Worm (Caenorhabditis elegans) whole organism, young adult: ENCODE data around the gene abu-13.

Experiments used
- F23B12.7 ChIP-seq: sonication (generic microtip); optimal IDR thresholded peaks from 2 replicates; lab custom pipeline; 2017; ENCODE audit warnings: missing genetic modification characterization, mild to moderate bottlenecking, missing compliant biosample characterization, antibody characterized with exemption, moderate library complexity; ENCODE audit not compliant: insufficient read depth
- F52B5.7 ChIP-seq: sonication (generic microtip); optimal IDR thresholded peaks from 2 replicates; lab custom pipeline; 2016; ENCODE audit warnings: mild to moderate bottlenecking, missing genetic modification characterization, missing compliant biosample characterization
- ZK185.1 ChIP-seq: sonication (generic microtip); optimal IDR thresholded peaks from 2 replicates; lab custom pipeline; 2016; ENCODE audit warnings: mild to moderate bottlenecking, missing genetic modification characterization, missing compliant biosample characterization; ENCODE audit not compliant: poor library complexity, severe bottlenecking
- ama-1 ChIP-seq, 3 experiments: fragments of 150-350 bp in 1 of 3; sonication (generic microtip) in 2 of 3; optimal IDR thresholded peaks; 2 replicates each; lab custom pipeline; 2014 to 2018; ENCODE audit warnings: missing biosample characterization in 2 of 3, missing genetic modification characterization in 2 of 3, missing genetic modification reagents in 2 of 3
- aptf-3 ChIP-seq: fragments of 200-800 bp; sonication (Bioruptor generic); IDR thresholded peaks from 2 replicates; pipeline ENCODE4 v1.3.6; 2022; ENCODE audit warnings: missing genetic modification characterization, missing compliant biosample characterization
- bed-2 ChIP-seq: fragments of 200-800 bp; sonication (Bioruptor generic); IDR thresholded peaks from 2 replicates; pipeline ENCODE4 v1.3.6; 2022; ENCODE audit warnings: missing genetic modification reagents, missing genetic modification characterization, missing compliant biosample characterization
- ceh-40 ChIP-seq: fragments of 200-800 bp; sonication (Bioruptor generic); IDR thresholded peaks from 2 replicates; pipeline ENCODE4 v1.3.6; 2022; ENCODE audit warnings: missing genetic modification characterization, missing compliant biosample characterization
- dox-1 ChIP-seq: fragments of 200-800 bp; sonication (Bioruptor generic); IDR thresholded peaks from 2 replicates; pipeline ENCODE4 v1.3.6; 2022; ENCODE audit warnings: missing genetic modification reagents, missing genetic modification characterization, missing compliant biosample characterization
- egl-44 ChIP-seq: fragments of 200-800 bp; sonication (Bioruptor generic); IDR thresholded peaks from 2 replicates; pipeline ENCODE4 v1.3.6; 2022; ENCODE audit warnings: missing genetic modification reagents, missing genetic modification characterization, missing compliant biosample characterization
- him-1 ChIP-seq: sonication (generic microtip); optimal IDR thresholded peaks from 2 replicates; lab custom pipeline; 2016; ENCODE audit warnings: missing genotype, missing genetic modification reagents, missing genetic modification characterization, missing compliant biosample characterization
- mes-4 ChIP-seq: sonication (generic microtip); optimal IDR thresholded peaks from 2 replicates; lab custom pipeline; 2016; ENCODE audit warnings: missing genotype, missing genetic modification characterization, missing compliant biosample characterization
- pha-4 ChIP-seq: fragments of 150-350 bp; sonication (generic microtip); optimal IDR thresholded peaks from 2 replicates; lab custom pipeline; 2014; ENCODE audit warnings: missing biosample characterization, missing genetic modification reagents, missing genetic modification characterization
- sptf-2 ChIP-seq: fragments of 200-800 bp; sonication (Bioruptor generic); optimal IDR thresholded peaks from 2 replicates; lab custom pipeline; 2018; ENCODE audit warnings: mild to moderate bottlenecking, missing genetic modification characterization, missing compliant biosample characterization
- ztf-25 ChIP-seq: fragments of 200-800 bp; sonication (Bioruptor generic); IDR thresholded peaks from 2 replicates; pipeline ENCODE4 v1.3.6; 2022; ENCODE audit warnings: missing genetic modification reagents, missing genetic modification characterization, missing compliant biosample characterization

- TF ChIP-seq F23B12.7 (tag; lab: Kevin White, UChicago), result no peak
- TF ChIP-seq ZK185.1, result no peak
- no peak for TF ChIP-seq bed-2 (GFP tag; lab: Robert Waterston, UW)
- TF ChIP-seq mes-4 (tag; lab: Kevin White, UChicago), result no peak
- TF ChIP-seq F52B5.7 (tag; lab: Kevin White, UChicago), result no peak
- TF ChIP-seq egl-44 (GFP tag; lab: Robert Waterston, UW), result no peak
- no peak for TF ChIP-seq ztf-25 (GFP tag; lab: Robert Waterston, UW)
- TF ChIP-seq sptf-2 (GFP tag; lab: Kevin White, UChicago), result no peak
- TF ChIP-seq dox-1 (GFP tag; lab: Robert Waterston, UW), result no peak
- TF ChIP-seq him-1 (tag; lab: Kevin White, UChicago), result no peak
- TF ChIP-seq ama-1 (optimal IDR thresholded peaks at IDR 0.05; lab: Kevin White, UChicago), result no peak
- TF ChIP-seq ama-1 (GFP tag; optimal IDR thresholded peaks at IDR 0.05; lab: Kevin White, UChicago), result no peak
- TF ChIP-seq aptf-3 (GFP tag; lab: Robert Waterston, UW), result no peak
- TF ChIP-seq pha-4, result no peak
- TF ChIP-seq ceh-40, result no peak
These were observed 10.3 kb downstream of the abu-13 start, which contains the start of the genes F57B9.8 and coq-2 for ce11 chrIII:6935269-6936017.
